Worm (Caenorhabditis elegans): ENCODE results near the gene W04G3.7.

- TF ChIP-seq hlh-1 (tag; optimal IDR thresholded peaks at IDR 0.05) (no peak), pha-4 (tag; optimal IDR thresholded peaks at IDR 0.05) (no peak), ztf-11 (tag; optimal IDR thresholded peaks at IDR 0.05) (no peak), nhr-12 (tag; optimal IDR thresholded peaks at IDR 0.05) (no peak), nhr-237 (tag; optimal IDR thresholded peaks at IDR 0.05) (no peak), tbx-8 (GFP tag; optimal IDR thresholded peaks at IDR 0.05) (no peak), snpc-4 (tag; optimal IDR thresholded peaks at IDR 0.05) (no peak), lin-13 (tag; optimal IDR thresholded peaks at IDR 0.05) (no peak), nhr-28 (tag; optimal IDR thresholded peaks at IDR 0.05) (no peak), elt-3 (tag; optimal IDR thresholded peaks at IDR 0.05) (no peak), mep-1 (tag; optimal IDR thresholded peaks at IDR 0.05) (no peak)
Observed at ce11 chrX:11125520-11125919, 40.5 kb upstream of the W04G3.7 start, which contains the start of gene alr-1.
